Worm (Caenorhabditis elegans) whole organism, L4 larva: ENCODE results near the gene Y54E2A.8.

Experiments
- F26F4.8 ChIP-seq: fragments of 200-800 bp; sonication (Bioruptor generic); conservative IDR thresholded peaks from 2 replicates; pipeline ENCODE4 v1.3.6; 2022; ENCODE audit warnings: missing genetic modification characterization, missing compliant biosample characterization
- F44E2.7 ChIP-seq: fragments of 200-800 bp; sonication (Bioruptor generic); IDR thresholded peaks from 2 replicates; pipeline ENCODE4 v2.1.2; 2022; ENCODE audit warnings: missing genetic modification characterization, missing compliant biosample characterization
- T26A8.4 ChIP-seq: fragments of 200-800 bp; sonication (Bioruptor generic); IDR thresholded peaks from 2 replicates; pipeline ENCODE4 v1.3.6; 2022; ENCODE audit warnings: missing genetic modification characterization, missing compliant biosample characterization
- Y5F2A.4 ChIP-seq: fragments of 200-800 bp; sonication (Bioruptor generic); optimal IDR thresholded peaks from 2 replicates; lab custom pipeline; 2018; ENCODE audit warnings: mild to moderate bottlenecking, missing genetic modification characterization, missing compliant biosample characterization
- ZK337.2 ChIP-seq: fragments of 200-800 bp; sonication (Bioruptor generic); IDR thresholded peaks from 2 replicates; pipeline ENCODE4 v1.3.6; 2022; ENCODE audit warnings: missing genetic modification reagents, missing genetic modification characterization, missing compliant biosample characterization
- ZK546.5 ChIP-seq, 2 experiments: sonication (generic microtip); optimal IDR thresholded peaks; 2 replicates each; lab custom pipeline; 2017; ENCODE audit warnings: missing biosample characterization in 2 of 2, missing genetic modification characterization in 2 of 2
- aly-2 ChIP-seq: sonication (generic microtip); optimal IDR thresholded peaks from 2 replicates; lab custom pipeline; 2018; ENCODE audit warnings: missing biosample characterization, missing genetic modification characterization
- arid-1 ChIP-seq: fragments of 200-800 bp; sonication (Bioruptor generic); conservative IDR thresholded peaks from 2 replicates; pipeline ENCODE4 v1.3.6; 2022; ENCODE audit warnings: missing genetic modification reagents, missing genetic modification characterization, missing compliant biosample characterization
- attf-4 ChIP-seq: sonication (generic microtip); optimal IDR thresholded peaks from 3 replicates; lab custom pipeline; 2017; ENCODE audit warnings: missing biosample characterization, missing genetic modification characterization
- ceh-62 ChIP-seq: sonication (generic microtip); optimal IDR thresholded peaks from 2 replicates; lab custom pipeline; 2017; ENCODE audit warnings: missing biosample characterization, missing genetic modification characterization
- ces-1 ChIP-seq: fragments of 150-350 bp; sonication (generic microtip); optimal IDR thresholded peaks from 4 replicates; lab custom pipeline; 2014; ENCODE audit warnings: missing biosample characterization, missing genetic modification reagents, missing genetic modification characterization
- daf-12 ChIP-seq: fragments of 150-350 bp; optimal IDR thresholded peaks from 2 replicates; lab custom pipeline; 2014; ENCODE audit warnings: missing biosample characterization, missing genetic modification reagents, missing genetic modification characterization
- daf-19 ChIP-seq: fragments of 200-800 bp; sonication (Bioruptor generic); conservative IDR thresholded peaks from 2 replicates; pipeline ENCODE4 v1.3.6; 2022; ENCODE audit warnings: missing genetic modification characterization, missing compliant biosample characterization
- dve-1 ChIP-seq: sonication (generic microtip); optimal IDR thresholded peaks from 2 replicates; lab custom pipeline; 2017; ENCODE audit warnings: antibody characterized with exemption, mild to moderate bottlenecking, missing genetic modification characterization, missing compliant biosample characterization; ENCODE audit not compliant: insufficient read depth
- egl-43 ChIP-seq: fragments of 200-800 bp; sonication (Bioruptor generic); IDR thresholded peaks from 2 replicates; pipeline ENCODE4 v1.3.6; 2022; ENCODE audit warnings: missing genetic modification reagents, missing genetic modification characterization, missing compliant biosample characterization
- fos-1 ChIP-seq: fragments of 150-350 bp; optimal IDR thresholded peaks from 2 replicates; lab custom pipeline; 2014; ENCODE audit warnings: missing biosample characterization, missing genetic modification characterization
- hlh-11 ChIP-seq: fragments of 200-800 bp; sonication (Bioruptor generic); optimal IDR thresholded peaks from 2 replicates; lab custom pipeline; 2018; ENCODE audit warnings: mild to moderate bottlenecking, missing genetic modification characterization, missing compliant biosample characterization
- hmg-1.1 ChIP-seq: fragments of 200-800 bp; sonication (Bioruptor generic); IDR thresholded peaks from 2 replicates; pipeline ENCODE4 v1.3.6; 2022; ENCODE audit warnings: missing genetic modification reagents, missing genetic modification characterization, missing compliant biosample characterization
- lim-7 ChIP-seq: fragments of 200-800 bp; sonication (Bioruptor generic); IDR thresholded peaks from 2 replicates; pipeline ENCODE4 v1.3.6; 2022; ENCODE audit warnings: missing genetic modification characterization, missing compliant biosample characterization
- lin-1 ChIP-seq: fragments of 200-800 bp; sonication (Bioruptor generic); IDR thresholded peaks from 2 replicates; pipeline ENCODE4 v1.3.6; 2022; ENCODE audit warnings: missing genetic modification reagents, missing genetic modification characterization, missing compliant biosample characterization
- lin-15B ChIP-seq: fragments of 150-350 bp; sonication (generic microtip); optimal IDR thresholded peaks from 3 replicates; lab custom pipeline; 2014; ENCODE audit warnings: missing biosample characterization, missing genetic modification characterization
- lir-3 ChIP-seq: sonication (generic microtip); optimal IDR thresholded peaks from 2 replicates; lab custom pipeline; 2016; ENCODE audit warnings: mild to moderate bottlenecking, missing genetic modification characterization, missing compliant biosample characterization
- lsy-2 ChIP-seq, 2 experiments: fragments of 150-350 bp in 1 of 2; sonication (generic microtip) in 1 of 2; optimal IDR thresholded peaks; 2 replicates each; lab custom pipeline; 2014 to 2017; ENCODE audit warnings: missing biosample characterization in 2 of 2, missing genetic modification characterization in 2 of 2
- mdl-1 ChIP-seq, 2 experiments: fragments of 150-350 bp in 1 of 2; sonication (generic microtip) in 1 of 2; optimal IDR thresholded peaks; 2 replicates each; lab custom pipeline; 2014 to 2017; ENCODE audit warnings: missing biosample characterization in 2 of 2, missing genetic modification characterization in 2 of 2
- mep-1 ChIP-seq: fragments of 150-350 bp; sonication (generic microtip); optimal IDR thresholded peaks from 3 replicates; lab custom pipeline; 2014; ENCODE audit warnings: missing biosample characterization, missing genetic modification characterization
- mes-2 ChIP-seq: sonication (generic microtip); optimal IDR thresholded peaks from 2 replicates; lab custom pipeline; 2016; ENCODE audit warnings: missing genotype, mild to moderate bottlenecking, missing genetic modification characterization, missing compliant biosample characterization; ENCODE audit not compliant: poor library complexity, severe bottlenecking
- nhr-10 ChIP-seq: fragments of 150-350 bp; optimal IDR thresholded peaks from 2 replicates; lab custom pipeline; 2014; ENCODE audit warnings: missing biosample characterization, missing genetic modification characterization
- nhr-102 ChIP-seq: sonication (generic microtip); optimal IDR thresholded peaks from 2 replicates; lab custom pipeline; 2016; ENCODE audit warnings: mild to moderate bottlenecking, missing genetic modification characterization, moderate library complexity, missing compliant biosample characterization
- nhr-111 ChIP-seq: fragments of 200-800 bp; sonication (Bioruptor generic); optimal IDR thresholded peaks from 2 replicates; lab custom pipeline; 2018; ENCODE audit warnings: mild to moderate bottlenecking, missing genetic modification characterization, missing compliant biosample characterization
- nhr-237 ChIP-seq: sonication (generic microtip); optimal IDR thresholded peaks from 2 replicates; lab custom pipeline; 2017; ENCODE audit warnings: missing biosample characterization, missing genetic modification characterization
- nhr-25 ChIP-seq: sonication (generic microtip); optimal IDR thresholded peaks from 2 replicates; lab custom pipeline; 2017; ENCODE audit warnings: missing genetic modification characterization, mild to moderate bottlenecking, missing compliant biosample characterization, antibody characterized with exemption, moderate library complexity, borderline replicate concordance; ENCODE audit not compliant: insufficient read depth
- nhr-28 ChIP-seq: fragments of 150-350 bp; optimal IDR thresholded peaks from 2 replicates; lab custom pipeline; 2014; ENCODE audit warnings: missing biosample characterization, missing genetic modification characterization
- nhr-42 ChIP-seq: fragments of 200-800 bp; sonication (Bioruptor generic); IDR thresholded peaks from 2 replicates; pipeline ENCODE4 v1.3.6; 2022; ENCODE audit warnings: missing genetic modification characterization, missing compliant biosample characterization
- nhr-48 ChIP-seq: sonication (generic microtip); optimal IDR thresholded peaks from 2 replicates; lab custom pipeline; 2016; ENCODE audit warnings: mild to moderate bottlenecking, missing genetic modification characterization, missing compliant biosample characterization
- nhr-76 ChIP-seq: fragments of 150-350 bp; optimal IDR thresholded peaks from 2 replicates; lab custom pipeline; 2014; ENCODE audit warnings: missing biosample characterization, missing genetic modification characterization
- saeg-2 ChIP-seq: fragments of 200-800 bp; sonication (Bioruptor generic); IDR thresholded peaks from 2 replicates; pipeline ENCODE4 v1.3.6; 2022; ENCODE audit warnings: missing genetic modification reagents, missing genetic modification characterization, missing compliant biosample characterization
- set-16 ChIP-seq: fragments of 200-800 bp; sonication (Bioruptor generic); IDR thresholded peaks from 2 replicates; pipeline ENCODE4 v1.3.6; 2022; ENCODE audit warnings: missing genetic modification reagents, missing genetic modification characterization, missing compliant biosample characterization
- snpc-4 ChIP-seq: fragments of 150-350 bp; optimal IDR thresholded peaks from 2 replicates; lab custom pipeline; 2014; ENCODE audit warnings: missing biosample characterization, missing genetic modification characterization
- tra-1 ChIP-seq: fragments of 200-800 bp; sonication (Bioruptor generic); IDR thresholded peaks from 2 replicates; pipeline ENCODE4 v1.3.6; 2022; ENCODE audit warnings: missing genetic modification reagents, missing genetic modification characterization, missing compliant biosample characterization
- unc-130 ChIP-seq: sonication (generic microtip); optimal IDR thresholded peaks from 2 replicates; lab custom pipeline; 2016; ENCODE audit warnings: missing genetic modification reagents, missing genetic modification characterization, missing compliant biosample characterization
- unc-62 ChIP-seq, 3 experiments: fragments of 150-350 bp in 1 of 3; sonication (generic microtip); optimal IDR thresholded peaks in 2 of 3; peaks in 1 of 3; 1 replicate in 1 of 3; 2 replicates in 2 of 3; lab custom pipeline; 2014 to 2017; ENCODE audit warnings: missing biosample characterization in 3 of 3, missing genetic modification characterization in 3 of 3, missing genetic modification reagents in 3 of 3, missing genotype in 1 of 3
- zag-1 ChIP-seq: fragments of 150-350 bp; optimal IDR thresholded peaks from 2 replicates; lab custom pipeline; 2014; ENCODE audit warnings: missing biosample characterization, missing genetic modification characterization
- zip-2 ChIP-seq: fragments of 150-350 bp; optimal IDR thresholded peaks from 2 replicates; lab custom pipeline; 2014; ENCODE audit warnings: missing biosample characterization, missing genetic modification characterization
- ztf-7 ChIP-seq: fragments of 150-350 bp; optimal IDR thresholded peaks from 2 replicates; lab custom pipeline; 2014; ENCODE audit warnings: missing biosample characterization, missing genetic modification characterization

Gene Y54E2A.8

ce11 chrII:14772113-14772512, 6.0 kb upstream of the Y54E2A.8 start:
- TF ChIP-seq set-16 (GFP tag; lab: Robert Waterston, UW) (peak; percentile 69), nhr-25 (tag; lab: Kevin White, UChicago) (no peak)
- TF ChIP-seq, all 104 proteins: peak for 1

- TF ChIP-seq set-16 (GFP tag; lab: Robert Waterston, UW) (no peak), fos-1 (no peak), ceh-62 (tag; lab: Kevin White, UChicago) (no peak), F44E2.7 (GFP tag; lab: Robert Waterston, UW) (no peak), F26F4.8 (GFP tag; lab: Robert Waterston, UW) (no peak), hmg-1.1 (GFP tag; lab: Robert Waterston, UW) (no peak), dve-1 (no peak), Y5F2A.4 (GFP tag; lab: Kevin White, UChicago) (no peak), ztf-7 (tag; lab: Kevin White, UChicago) (no peak), unc-130 (GFP tag; lab: Kevin White, UChicago) (no peak), mdl-1 (tag; optimal IDR thresholded peaks at IDR 0.05; lab: Kevin White, UChicago) (no peak), nhr-102 (tag; lab: Kevin White, UChicago) (no peak), nhr-42 (GFP tag; lab: Robert Waterston, UW) (no peak), ZK546.5 (tag; optimal IDR thresholded peaks at IDR 0.05; lab: Kevin White, UChicago) (no peak), lim-7 (GFP tag; lab: Robert Waterston, UW) (no peak), mep-1 (tag; lab: Kevin White, UChicago) (no peak)
Observed at ce11 chrII:14772956-14773788, 5.0 kb upstream of the Y54E2A.8 start, which contains the start of gene Y54E2A.7. Y54E2A.7 (minus strand) TSS chrII:14773006.

ce11 chrII:14779851-14780250, 1.7 kb downstream of the Y54E2A.8 start:
- TF ChIP-seq ces-1 (no peak), unc-62 (GFP tag; optimal IDR thresholded peaks at IDR 0.05 in 1 of 2; lab: Kevin White, UChicago) (peak in 1 of 2 experiments; percentile 8), unc-62 (tag; optimal IDR thresholded peaks at IDR 0.05; lab: Kevin White, UChicago) (no peak), daf-19 (GFP tag; lab: Robert Waterston, UW) (no peak), nhr-42 (GFP tag; lab: Robert Waterston, UW) (no peak), mes-2 (tag; lab: Kevin White, UChicago) (no peak), arid-1 (GFP tag; lab: Robert Waterston, UW) (no peak), nhr-111 (no peak), snpc-4 (tag; lab: Kevin White, UChicago) (no peak), set-16 (GFP tag; lab: Robert Waterston, UW) (peak; percentile 52; the same call in 1 of the 2 replicates), zip-2 (tag; lab: Kevin White, UChicago) (no peak), nhr-10 (tag; lab: Kevin White, UChicago) (no peak), aly-2 (no peak), hlh-11 (tag; lab: Kevin White, UChicago) (no peak), nhr-237 (no peak), ZK546.5 (tag; optimal IDR thresholded peaks at IDR 0.05; lab: Kevin White, UChicago) (no peak), T26A8.4 (no peak), egl-43 (GFP tag; lab: Robert Waterston, UW) (0 out of 2 replicates have a peak, but pooled peaks have one; percentile 7), nhr-28 (tag; lab: Kevin White, UChicago) (no peak), nhr-76 (no peak), lin-15B (tag; lab: Kevin White, UChicago) (no peak)

- TF ChIP-seq ZK337.2 (GFP tag; lab: Robert Waterston, UW) (no peak), lsy-2 (tag; optimal IDR thresholded peaks at IDR 0.05; lab: Kevin White, UChicago) (no peak), lin-1 (no peak), unc-62 (GFP tag; optimal IDR thresholded peaks at IDR 0.05 in 1 of 2; lab: Kevin White, UChicago) (no peak), unc-62 (tag; optimal IDR thresholded peaks at IDR 0.05; lab: Kevin White, UChicago) (no peak), saeg-2 (no peak), lim-7 (GFP tag; lab: Robert Waterston, UW) (no peak), hmg-1.1 (GFP tag; lab: Robert Waterston, UW) (no peak), daf-12 (tag; lab: Kevin White, UChicago) (no peak), zag-1 (no peak), lir-3 (tag; lab: Kevin White, UChicago) (no peak), arid-1 (GFP tag; lab: Robert Waterston, UW) (no peak), nhr-48 (tag; lab: Kevin White, UChicago) (no peak), tra-1 (GFP tag; lab: Robert Waterston, UW) (no peak), attf-4 (tag; lab: Kevin White, UChicago) (no peak), egl-43 (GFP tag; lab: Robert Waterston, UW) (no peak)
Observed at ce11 chrII:14785906-14786305, 7.8 kb downstream of the Y54E2A.8 start, which contains the start of gene Y54E2A.9. Y54E2A.9 (minus strand) TSS chrII:14786006.
